Worm (Caenorhabditis elegans) whole organism, L2 larva: ENCODE data around the gene wrt-1.
A peak's percentile ranks its signal among the peaks of the same experiment; 100 is the strongest.

ENCODE experiments used
- C34F6.9 ChIP-seq: fragments of 150-350 bp; optimal IDR thresholded peaks from 2 replicates; lab custom pipeline; 2014; ENCODE audit warnings: missing biosample characterization, missing genetic modification characterization
- aly-2 ChIP-seq: fragments of 150-350 bp; optimal IDR thresholded peaks from 2 replicates; lab custom pipeline; 2014; ENCODE audit warnings: missing biosample characterization, missing genetic modification characterization
- ama-1 ChIP-seq: fragments of 150-350 bp; optimal IDR thresholded peaks from 2 replicates; lab custom pipeline; 2018; ENCODE audit warnings: inconsistent platforms
- blmp-1 ChIP-seq: sonication (generic microtip); optimal IDR thresholded peaks from 2 replicates; lab custom pipeline; 2017; ENCODE audit warnings: missing genetic modification characterization, mild to moderate bottlenecking, missing compliant biosample characterization, antibody characterized with exemption, moderate library complexity; ENCODE audit not compliant: insufficient read depth
- ceh-16 ChIP-seq: fragments of 150-350 bp; optimal IDR thresholded peaks from 2 replicates; lab custom pipeline; 2014; ENCODE audit warnings: missing biosample characterization, missing genetic modification characterization
- ceh-82 ChIP-seq: fragments of 150-350 bp; optimal IDR thresholded peaks from 2 replicates; lab custom pipeline; 2014; ENCODE audit warnings: missing biosample characterization, missing genetic modification characterization
- crh-2 ChIP-seq: sonication (generic microtip); optimal IDR thresholded peaks from 2 replicates; lab custom pipeline; 2017; ENCODE audit warnings: missing biosample characterization, missing genetic modification characterization
- dmd-4 ChIP-seq: sonication (generic microtip); optimal IDR thresholded peaks from 2 replicates; lab custom pipeline; 2017; ENCODE audit warnings: missing biosample characterization, missing genetic modification characterization
- elt-1 ChIP-seq: fragments of 150-350 bp; optimal IDR thresholded peaks from 2 replicates; lab custom pipeline; 2014; ENCODE audit warnings: missing biosample characterization, missing genetic modification characterization
- elt-3 ChIP-seq: sonication (generic microtip); optimal IDR thresholded peaks from 2 replicates; lab custom pipeline; 2017; ENCODE audit warnings: missing biosample characterization, missing genetic modification characterization
- fos-1 ChIP-seq: fragments of 150-350 bp; optimal IDR thresholded peaks from 2 replicates; lab custom pipeline; 2014; ENCODE audit warnings: missing biosample characterization, missing genetic modification characterization
- gmeb-1 ChIP-seq: fragments of 150-350 bp; optimal IDR thresholded peaks from 2 replicates; lab custom pipeline; 2014; ENCODE audit warnings: missing biosample characterization, missing genetic modification characterization
- lin-11 ChIP-seq: fragments of 150-350 bp; sonication (generic microtip); optimal IDR thresholded peaks from 2 replicates; lab custom pipeline; 2014; ENCODE audit warnings: missing biosample characterization, missing genetic modification characterization, inconsistent platforms, mixed read lengths
- lin-13 ChIP-seq: fragments of 150-350 bp; optimal IDR thresholded peaks from 2 replicates; lab custom pipeline; 2014; ENCODE audit warnings: missing biosample characterization, missing genetic modification reagents, missing genetic modification characterization
- lsy-2 ChIP-seq, 2 experiments: fragments of 150-350 bp in 1 of 2; sonication (generic microtip) in 1 of 2; optimal IDR thresholded peaks; 2 replicates each; lab custom pipeline; 2014 to 2017; ENCODE audit warnings: missing biosample characterization in 2 of 2, missing genetic modification characterization in 2 of 2
- mab-5 ChIP-seq: fragments of 150-350 bp; optimal IDR thresholded peaks from 2 replicates; lab custom pipeline; 2014; ENCODE audit warnings: missing biosample characterization, missing genetic modification characterization
- mbf-1 ChIP-seq: sonication (generic microtip); optimal IDR thresholded peaks from 2 replicates; lab custom pipeline; 2017; ENCODE audit warnings: missing biosample characterization, missing genetic modification characterization
- nhr-10 ChIP-seq: sonication (generic microtip); optimal IDR thresholded peaks from 2 replicates; lab custom pipeline; 2017; ENCODE audit warnings: missing biosample characterization, missing genetic modification characterization
- nhr-12 ChIP-seq: fragments of 150-350 bp; optimal IDR thresholded peaks from 2 replicates; lab custom pipeline; 2014; ENCODE audit warnings: missing biosample characterization, missing genetic modification characterization
- nhr-129 ChIP-seq: fragments of 150-350 bp; optimal IDR thresholded peaks from 2 replicates; lab custom pipeline; 2014; ENCODE audit warnings: missing biosample characterization, missing genetic modification characterization
- nhr-21 ChIP-seq: fragments of 150-350 bp; optimal IDR thresholded peaks from 2 replicates; lab custom pipeline; 2014; ENCODE audit warnings: missing biosample characterization, missing genetic modification characterization
- nhr-237 ChIP-seq: fragments of 150-350 bp; optimal IDR thresholded peaks from 2 replicates; lab custom pipeline; 2014; ENCODE audit warnings: missing biosample characterization, missing genetic modification characterization
- nhr-25 ChIP-seq: fragments of 150-350 bp; sonication (generic microtip); optimal IDR thresholded peaks from 3 replicates; lab custom pipeline; 2014; ENCODE audit warnings: missing biosample characterization, missing genetic modification characterization
- nhr-6 ChIP-seq: fragments of 150-350 bp; optimal IDR thresholded peaks from 2 replicates; lab custom pipeline; 2014; ENCODE audit warnings: missing biosample characterization, missing genetic modification characterization
- nhr-77 ChIP-seq: fragments of 150-350 bp; optimal IDR thresholded peaks from 2 replicates; lab custom pipeline; 2014; ENCODE audit warnings: missing biosample characterization, missing genetic modification characterization
- peb-1 ChIP-seq: fragments of 150-350 bp; optimal IDR thresholded peaks from 2 replicates; lab custom pipeline; 2014; ENCODE audit warnings: missing biosample characterization, missing genetic modification characterization
- sem-4 ChIP-seq: fragments of 150-350 bp; optimal IDR thresholded peaks from 2 replicates; lab custom pipeline; 2014; ENCODE audit warnings: missing biosample characterization, missing genetic modification reagents, missing genetic modification characterization
- skn-1 ChIP-seq: sonication (generic microtip); optimal IDR thresholded peaks from 2 replicates; lab custom pipeline; 2017; ENCODE audit warnings: missing biosample characterization, missing genetic modification characterization
- sma-3 ChIP-seq: sonication (generic microtip); optimal IDR thresholded peaks from 2 replicates; lab custom pipeline; 2016; ENCODE audit warnings: missing genetic modification reagents, missing genetic modification characterization, missing compliant biosample characterization
- sma-9 ChIP-seq, 2 experiments: fragments of 150-350 bp in 1 of 2; sonication (generic microtip) in 1 of 2; optimal IDR thresholded peaks; 2 replicates each; lab custom pipeline; 2014 to 2016; ENCODE audit warnings: missing genetic modification characterization in 2 of 2, mild to moderate bottlenecking in 1 of 2, missing biosample characterization in 1 of 2, missing compliant biosample characterization in 1 of 2, missing genetic modification reagents in 1 of 2, moderate library complexity in 1 of 2
- snpc-4 ChIP-seq: fragments of 150-350 bp; optimal IDR thresholded peaks from 2 replicates; lab custom pipeline; 2014; ENCODE audit warnings: missing biosample characterization, missing genetic modification characterization
- unc-55 ChIP-seq: fragments of 150-350 bp; sonication (generic microtip); optimal IDR thresholded peaks from 3 replicates; lab custom pipeline; 2014; ENCODE audit warnings: missing biosample characterization, missing genetic modification reagents, missing genetic modification characterization
- ztf-1 ChIP-seq: fragments of 200-800 bp; sonication (Bioruptor generic); conservative IDR thresholded peaks from 2 replicates; pipeline ENCODE4 v1.3.6; 2022; ENCODE audit warnings: missing genetic modification characterization, missing compliant biosample characterization
- ztf-11 ChIP-seq: sonication (generic microtip); optimal IDR thresholded peaks from 2 replicates; lab custom pipeline; 2017; ENCODE audit warnings: missing biosample characterization, missing genetic modification characterization

The wrt-1 gene

DNA sequence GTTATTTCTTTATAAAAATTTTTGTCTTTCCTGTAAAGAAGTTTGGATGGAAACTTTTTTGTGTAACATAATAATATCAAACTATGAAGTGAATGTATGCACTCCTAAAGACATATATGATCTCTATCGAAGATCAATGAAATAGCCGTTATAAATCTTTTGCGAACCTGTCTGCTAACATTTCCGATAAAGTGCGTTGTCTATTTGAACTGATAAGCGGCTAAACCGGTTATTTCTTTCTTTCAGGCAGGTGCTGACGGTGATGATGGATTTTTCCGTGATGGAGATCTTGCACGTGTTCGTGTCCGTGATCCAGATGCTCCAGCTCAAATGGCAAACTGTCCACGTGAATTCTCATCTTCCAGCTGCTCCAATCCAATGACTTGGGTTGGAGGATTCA, 682 bp downstream of the wrt-1 start:
- TF ChIP-seq peb-1 (no peak), lsy-2 (tag; optimal IDR thresholded peaks at IDR 0.05; lab: Kevin White, UChicago) (no peak), nhr-25 (tag; lab: Kevin White, UChicago) (peak; percentile 29), ztf-1 (no peak), gmeb-1 (tag; lab: Kevin White, UChicago) (no peak), nhr-21 (tag; lab: Kevin White, UChicago) (peak; percentile 51), nhr-12 (tag; lab: Kevin White, UChicago) (no peak), lin-13 (no peak), mbf-1 (tag; lab: Kevin White, UChicago) (no peak), sma-9 (GFP tag; optimal IDR thresholded peaks at IDR 0.05; lab: Kevin White, UChicago) (peak; percentile 54), sma-9 (tag; optimal IDR thresholded peaks at IDR 0.05; lab: Kevin White, UChicago) (no peak)

- TF ChIP-seq elt-1 (tag; lab: Kevin White, UChicago) (peak; percentile 53), skn-1 (tag; lab: Kevin White, UChicago) (no peak), sma-9 (GFP tag; optimal IDR thresholded peaks at IDR 0.05; lab: Kevin White, UChicago) (peak; percentile 23), sma-9 (tag; optimal IDR thresholded peaks at IDR 0.05; lab: Kevin White, UChicago) (no peak), ceh-16 (peak; percentile 44)
These were observed 3.6 kb downstream of the wrt-1 start, which contains the start of gene wrt-10 for ce11 chrII:7534369-7534768. Gene wrt-10 (minus strand): TSS chrII:7534563.

- TF ChIP-seq fos-1 (tag; lab: Kevin White, UChicago) = peak; percentile 70
- TF ChIP-seq ceh-82 = no peak
- no peak for TF ChIP-seq elt-1 (tag; lab: Kevin White, UChicago)
- no peak for TF ChIP-seq ama-1 (lab: Kevin White, UChicago)
- no peak for TF ChIP-seq lin-13
- TF ChIP-seq sem-4 (tag; lab: Kevin White, UChicago) = no peak
- no peak for TF ChIP-seq nhr-77 (tag; lab: Kevin White, UChicago)
- TF ChIP-seq ceh-16 = no peak
- TF ChIP-seq snpc-4 (tag; lab: Kevin White, UChicago) = no peak
- no peak for TF ChIP-seq gmeb-1 (tag; lab: Kevin White, UChicago)
- TF ChIP-seq mab-5 (tag; lab: Kevin White, UChicago) = no peak
- TF ChIP-seq lin-11 (tag; lab: Kevin White, UChicago) = no peak
- peak; percentile 14 for TF ChIP-seq crh-2
- TF ChIP-seq aly-2 (tag; lab: Kevin White, UChicago) = no peak
- no peak for TF ChIP-seq nhr-237
- no peak for TF ChIP-seq C34F6.9
These were observed 4.1 kb downstream of the wrt-1 start, which contains the start of gene ZK1290.13 for ce11 chrII:7534934-7535333. Gene ZK1290.13 (plus strand): TSS chrII:7535006.

DNA sequence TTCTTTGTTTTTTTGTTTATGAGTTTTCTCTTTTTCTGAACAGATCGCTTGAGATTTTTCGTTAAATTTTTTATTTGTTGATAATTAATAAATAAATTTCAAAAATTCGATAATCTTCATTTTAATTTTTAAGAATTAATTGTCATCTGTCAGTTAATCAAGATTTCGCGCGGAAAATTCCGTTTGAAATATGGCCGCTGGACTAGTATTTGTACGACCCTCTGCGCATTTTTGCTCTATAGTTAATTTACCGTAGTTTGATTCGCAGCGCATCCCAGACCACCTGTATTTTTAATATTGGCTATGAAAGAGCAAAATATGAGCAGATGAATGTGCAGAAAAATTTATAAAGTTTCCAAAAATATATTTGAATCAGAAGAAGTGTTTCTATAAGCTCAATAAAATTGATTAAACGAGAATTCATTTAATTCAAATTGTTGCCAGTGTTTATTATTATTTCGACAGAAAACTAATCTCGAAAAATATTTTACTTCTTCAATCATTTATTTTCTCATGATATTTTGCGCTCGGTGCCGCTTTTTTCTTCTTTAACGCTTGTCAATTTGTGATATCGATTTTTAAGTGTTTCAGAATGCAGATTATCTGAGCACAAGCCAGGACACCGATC, 6.9 kb downstream of the wrt-1 start, which contains the start of gene nfi-1:
nfi-1 (plus strand) TSS at position 578 of the 628 bp plus-strand sequence.
- TF ChIP-seq nhr-129 (tag; lab: Kevin White, UChicago) (peak; percentile 45), sem-4 (tag; lab: Kevin White, UChicago) (no peak), gmeb-1 (tag; lab: Kevin White, UChicago) (peak; percentile 27), crh-2 (peak; percentile 36), sma-9 (GFP tag; optimal IDR thresholded peaks at IDR 0.05; lab: Kevin White, UChicago) (peak; percentile 62), sma-9 (tag; optimal IDR thresholded peaks at IDR 0.05; lab: Kevin White, UChicago) (no peak), sma-3 (GFP tag; lab: Kevin White, UChicago) (peak; percentile 18), blmp-1 (tag; lab: Kevin White, UChicago) (no peak), lin-13 (peak; percentile 32), unc-55 (GFP tag; lab: Kevin White, UChicago) (peak; percentile 59), elt-3 (tag; lab: Kevin White, UChicago) (no peak), C34F6.9 (peak; percentile 70), lsy-2 (tag; optimal IDR thresholded peaks at IDR 0.05; lab: Kevin White, UChicago) (peak; percentile 3 to 95), ztf-11 (tag; lab: Kevin White, UChicago) (no peak)

ce11 chrII:7542952-7543351, 12.2 kb downstream of the wrt-1 start:
- TF ChIP-seq skn-1 (tag; lab: Kevin White, UChicago) (no peak), nhr-21 (tag; lab: Kevin White, UChicago) (no peak), nhr-10 (no peak), nhr-6 (no peak), nhr-25 (tag; lab: Kevin White, UChicago) (no peak), aly-2 (tag; lab: Kevin White, UChicago) (no peak), dmd-4 (no peak)
